Worm (Caenorhabditis elegans) whole organism, late embryonic: ENCODE results near the gene tag-335.

Source experiments
- C08G9.2 ChIP-seq: sonication (generic microtip); optimal IDR thresholded peaks from 2 replicates; lab custom pipeline; 2016; ENCODE audit warnings: mild to moderate bottlenecking, missing genetic modification characterization, moderate library complexity, missing compliant biosample characterization
- C38D4.7 ChIP-seq: fragments of 200-800 bp; sonication (Bioruptor generic); optimal IDR thresholded peaks from 2 replicates; lab custom pipeline; 2018; ENCODE audit warnings: mild to moderate bottlenecking, missing genetic modification characterization, moderate library complexity, missing compliant biosample characterization
- K09A11.1 ChIP-seq: sonication (generic microtip); optimal IDR thresholded peaks from 2 replicates; lab custom pipeline; 2017; ENCODE audit warnings: antibody characterized with exemption, mild to moderate bottlenecking, missing genetic modification characterization, missing compliant biosample characterization; ENCODE audit not compliant: insufficient read depth
- T23F11.4 ChIP-seq: fragments of 200-800 bp; sonication (Bioruptor generic); optimal IDR thresholded peaks from 2 replicates; lab custom pipeline; 2018; ENCODE audit warnings: mild to moderate bottlenecking, missing genetic modification characterization, missing compliant biosample characterization
- ceh-14 ChIP-seq: sonication (generic microtip); optimal IDR thresholded peaks from 2 replicates; lab custom pipeline; 2016; ENCODE audit warnings: missing genotype, missing genetic modification characterization, missing compliant biosample characterization
- ceh-19 ChIP-seq: fragments of 200-800 bp; sonication (Bioruptor generic); optimal IDR thresholded peaks from 2 replicates; lab custom pipeline; 2018; ENCODE audit warnings: mild to moderate bottlenecking, missing genetic modification characterization, missing compliant biosample characterization
- ceh-2 ChIP-seq: sonication (generic microtip); optimal IDR thresholded peaks from 2 replicates; lab custom pipeline; 2016; ENCODE audit warnings: missing genotype, missing genetic modification characterization, missing compliant biosample characterization
- ceh-24 ChIP-seq: sonication (generic microtip); optimal IDR thresholded peaks from 2 replicates; lab custom pipeline; 2016; ENCODE audit warnings: mild to moderate bottlenecking, missing genetic modification characterization, missing compliant biosample characterization
- ceh-30 ChIP-seq: fragments of 150-350 bp; optimal IDR thresholded peaks from 2 replicates; lab custom pipeline; 2014; ENCODE audit warnings: missing biosample characterization, missing genetic modification characterization
- ceh-31 ChIP-seq: sonication (generic microtip); optimal IDR thresholded peaks from 2 replicates; lab custom pipeline; 2016; ENCODE audit warnings: missing genetic modification characterization, missing compliant biosample characterization
- ceh-34 ChIP-seq: sonication (generic microtip); optimal IDR thresholded peaks from 2 replicates; lab custom pipeline; 2016; ENCODE audit warnings: mild to moderate bottlenecking, missing genetic modification characterization, missing compliant biosample characterization
- ceh-48 ChIP-seq: sonication (generic microtip); optimal IDR thresholded peaks from 2 replicates; lab custom pipeline; 2016; ENCODE audit warnings: missing genetic modification characterization, inconsistent platforms, missing compliant biosample characterization
- dmd-4 ChIP-seq: sonication (generic microtip); optimal IDR thresholded peaks from 2 replicates; lab custom pipeline; 2016; ENCODE audit warnings: borderline replicate concordance, missing genetic modification characterization, missing compliant biosample characterization
- elt-2 ChIP-seq: sonication (generic microtip); optimal IDR thresholded peaks from 2 replicates; lab custom pipeline; 2016; ENCODE audit warnings: missing genetic modification reagents, missing genetic modification characterization, missing compliant biosample characterization
- eyg-1 ChIP-seq: sonication (generic microtip); optimal IDR thresholded peaks from 2 replicates; lab custom pipeline; 2016; ENCODE audit warnings: missing genotype, missing genetic modification characterization, missing compliant biosample characterization
- fax-1 ChIP-seq: sonication (generic microtip); optimal IDR thresholded peaks from 2 replicates; lab custom pipeline; 2016; ENCODE audit warnings: missing genotype, missing genetic modification characterization, missing compliant biosample characterization
- fkh-10 ChIP-seq: fragments of 150-350 bp; optimal IDR thresholded peaks from 2 replicates; lab custom pipeline; 2014; ENCODE audit warnings: missing biosample characterization, missing genetic modification reagents, missing genetic modification characterization
- gmeb-2 ChIP-seq: sonication (generic microtip); optimal IDR thresholded peaks from 2 replicates; lab custom pipeline; 2016; ENCODE audit warnings: missing genetic modification characterization, inconsistent platforms, missing compliant biosample characterization
- hlh-13 ChIP-seq: fragments of 200-800 bp; sonication (Bioruptor generic); optimal IDR thresholded peaks from 2 replicates; lab custom pipeline; 2018; ENCODE audit warnings: mild to moderate bottlenecking, missing genetic modification characterization, missing compliant biosample characterization
- hlh-8 ChIP-seq: sonication (generic microtip); optimal IDR thresholded peaks from 2 replicates; lab custom pipeline; 2016; ENCODE audit warnings: missing genotype, missing genetic modification characterization, missing compliant biosample characterization
- lin-11 ChIP-seq: fragments of 200-800 bp; sonication (Bioruptor generic); optimal IDR thresholded peaks from 2 replicates; lab custom pipeline; 2018; ENCODE audit warnings: mild to moderate bottlenecking, missing genetic modification characterization, missing compliant biosample characterization
- madf-2 ChIP-seq: sonication (generic microtip); optimal IDR thresholded peaks from 2 replicates; lab custom pipeline; 2017; ENCODE audit warnings: missing genetic modification characterization, missing compliant biosample characterization
- nfya-1 ChIP-seq: sonication (generic microtip); optimal IDR thresholded peaks from 2 replicates; lab custom pipeline; 2017; ENCODE audit warnings: missing genetic modification characterization, mild to moderate bottlenecking, missing compliant biosample characterization, antibody characterized with exemption, moderate library complexity
- nhr-232 ChIP-seq: sonication (generic microtip); optimal IDR thresholded peaks from 2 replicates; lab custom pipeline; 2016; ENCODE audit warnings: missing genetic modification characterization, missing compliant biosample characterization
- npax-4 ChIP-seq: sonication (generic microtip); optimal IDR thresholded peaks from 2 replicates; lab custom pipeline; 2016; ENCODE audit warnings: missing genetic modification characterization, missing compliant biosample characterization
- pag-3 ChIP-seq: sonication (generic microtip); optimal IDR thresholded peaks from 2 replicates; lab custom pipeline; 2016; ENCODE audit warnings: missing compliant biosample characterization, missing genetic modification characterization, borderline replicate concordance
- pat-9 ChIP-seq: fragments of 200-800 bp; sonication (Bioruptor generic); optimal IDR thresholded peaks from 2 replicates; lab custom pipeline; 2018; ENCODE audit warnings: mild to moderate bottlenecking, missing genetic modification characterization, moderate library complexity, missing compliant biosample characterization
- pha-2 ChIP-seq: sonication (generic microtip); optimal IDR thresholded peaks from 2 replicates; lab custom pipeline; 2017; ENCODE audit warnings: mild to moderate bottlenecking, missing genetic modification characterization, missing compliant biosample characterization
- pha-4 ChIP-seq: fragments of 150-350 bp; optimal IDR thresholded peaks from 2 replicates; lab custom pipeline; 2018; ENCODE audit warnings: missing biosample characterization, missing genetic modification reagents, missing genetic modification characterization
- pqm-1 ChIP-seq: sonication (generic microtip); optimal IDR thresholded peaks from 2 replicates; lab custom pipeline; 2016; ENCODE audit warnings: missing genetic modification characterization, missing compliant biosample characterization
- pros-1 ChIP-seq: fragments of 150-350 bp; optimal IDR thresholded peaks from 2 replicates; lab custom pipeline; 2014; ENCODE audit warnings: missing biosample characterization, missing genetic modification reagents, missing genetic modification characterization
- syd-9 ChIP-seq: sonication (generic microtip); optimal IDR thresholded peaks from 2 replicates; lab custom pipeline; 2016; ENCODE audit warnings: mild to moderate bottlenecking, missing genetic modification characterization, moderate library complexity, missing compliant biosample characterization
- tbx-2 ChIP-seq: sonication (generic microtip); optimal IDR thresholded peaks from 2 replicates; lab custom pipeline; 2016; ENCODE audit warnings: missing genetic modification characterization, missing compliant biosample characterization
- tbx-7 ChIP-seq: sonication (generic microtip); optimal IDR thresholded peaks from 2 replicates; lab custom pipeline; 2016; ENCODE audit warnings: missing genotype, missing genetic modification characterization, missing compliant biosample characterization
- ttx-3 ChIP-seq: sonication (generic microtip); optimal IDR thresholded peaks from 2 replicates; lab custom pipeline; 2016; ENCODE audit warnings: missing genetic modification reagents, missing genetic modification characterization, missing compliant biosample characterization
- unc-55 ChIP-seq: sonication (generic microtip); optimal IDR thresholded peaks from 2 replicates; lab custom pipeline; 2017; ENCODE audit warnings: missing biosample characterization, missing genetic modification reagents, missing genetic modification characterization
- unc-86 ChIP-seq: sonication (generic microtip); optimal IDR thresholded peaks from 2 replicates; lab custom pipeline; 2016; ENCODE audit warnings: missing genetic modification characterization, missing compliant biosample characterization
- ztf-16 ChIP-seq: sonication (generic microtip); optimal IDR thresholded peaks from 2 replicates; lab custom pipeline; 2017; ENCODE audit warnings: missing genetic modification characterization, missing compliant biosample characterization

Gene tag-335

DNA sequence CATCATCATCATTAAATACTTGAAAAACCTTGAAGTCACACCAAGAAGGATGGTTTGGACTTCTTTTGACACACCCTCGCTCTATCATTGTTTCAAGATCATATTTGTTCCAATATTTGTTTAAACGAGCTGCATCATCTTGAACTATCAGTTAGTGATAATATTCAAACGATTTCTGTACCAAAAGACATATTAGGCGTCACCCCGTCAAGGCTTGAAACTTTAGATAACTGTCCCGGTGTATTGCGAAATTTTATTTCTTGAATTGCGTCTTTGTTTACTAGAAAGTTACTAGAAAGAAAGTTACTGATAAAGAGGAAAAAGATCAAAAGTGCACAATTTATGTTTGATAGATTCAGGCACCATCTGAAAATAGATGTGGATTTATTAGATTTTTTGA, 27.6 kb upstream of the tag-335 start:
- TF ChIP-seq hlh-13 (GFP tag; lab: Kevin White, UChicago) = no peak
- TF ChIP-seq ceh-2 = no peak
- no peak for TF ChIP-seq syd-9 (tag; lab: Kevin White, UChicago)
- TF ChIP-seq pha-2 (tag; lab: Kevin White, UChicago) = no peak
- TF ChIP-seq elt-2 (tag; lab: Kevin White, UChicago) = peak; percentile 31
- no peak for TF ChIP-seq gmeb-2 (tag; lab: Kevin White, UChicago)
- TF ChIP-seq ztf-16 (tag; lab: Kevin White, UChicago) = no peak
- TF ChIP-seq pha-4 (tag; lab: Kevin White, UChicago) = no peak

- TF ChIP-seq elt-2 (tag; lab: Kevin White, UChicago) (no peak), eyg-1 (no peak), T23F11.4 (GFP tag; lab: Kevin White, UChicago) (no peak), nfya-1 (tag; lab: Kevin White, UChicago) (no peak), tbx-2 (tag; lab: Kevin White, UChicago) (no peak), pqm-1 (tag; lab: Kevin White, UChicago) (no peak)
Measured at ce11 chrIV:12304750-12305149, 26.4 kb upstream of the tag-335 start.

- TF ChIP-seq tbx-7 (tag; lab: Kevin White, UChicago) (no peak), ceh-48 (tag; lab: Kevin White, UChicago) (no peak)
Measured at ce11 chrIV:12302885-12303284, 24.5 kb upstream of the tag-335 start.

DNA sequence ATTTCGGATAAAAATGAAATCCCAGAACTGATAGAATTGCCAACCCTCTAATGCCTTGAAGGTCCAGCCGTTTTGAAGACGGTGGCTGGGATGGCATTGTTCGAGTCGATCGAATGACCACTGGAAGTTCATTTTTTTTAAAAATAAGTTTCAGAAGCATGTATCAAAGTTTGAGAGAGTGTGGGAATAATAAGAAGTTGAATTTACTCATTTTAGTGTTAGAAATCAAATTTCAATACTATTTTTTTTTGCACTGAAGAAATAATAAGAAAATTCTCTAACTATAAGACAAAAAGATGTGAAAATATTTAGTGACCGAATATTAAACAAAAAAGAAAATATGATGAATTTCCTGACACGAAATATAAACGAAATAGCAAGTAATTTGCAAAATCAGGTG, 22.8 kb upstream of the tag-335 start, which contains the start of gene oac-59:
TSS of gene oac-59 (minus strand) at position 101 of the 400 bp plus-strand sequence.
- TF ChIP-seq ceh-48 (tag; lab: Kevin White, UChicago) = no peak
- no peak for TF ChIP-seq gmeb-2 (tag; lab: Kevin White, UChicago)
- TF ChIP-seq pat-9 (tag; lab: Kevin White, UChicago) = no peak
- no peak for TF ChIP-seq pag-3 (tag; lab: Kevin White, UChicago)
- TF ChIP-seq hlh-8 (tag; lab: Kevin White, UChicago) = no peak
- TF ChIP-seq C38D4.7 = no peak
- TF ChIP-seq ceh-30 (tag; lab: Kevin White, UChicago) = no peak
- TF ChIP-seq nhr-232 (tag; lab: Kevin White, UChicago) = no peak
- TF ChIP-seq unc-55 (GFP tag; lab: Kevin White, UChicago) = no peak
- TF ChIP-seq npax-4 (tag; lab: Kevin White, UChicago) = no peak
- TF ChIP-seq unc-86 (tag; lab: Kevin White, UChicago) = no peak
- no peak for TF ChIP-seq madf-2 (tag; lab: Kevin White, UChicago)
- no peak for TF ChIP-seq ceh-31
- TF ChIP-seq C08G9.2 (tag; lab: Kevin White, UChicago) = no peak
- TF ChIP-seq ttx-3 (tag; lab: Kevin White, UChicago) = no peak
- no peak for TF ChIP-seq lin-11 (tag; lab: Kevin White, UChicago)
- TF ChIP-seq syd-9 (tag; lab: Kevin White, UChicago) = no peak
- no peak for TF ChIP-seq ceh-34 (tag; lab: Kevin White, UChicago)

- TF ChIP-seq fkh-10 (GFP tag; lab: Kevin White, UChicago) (no peak), gmeb-2 (tag; lab: Kevin White, UChicago) (no peak)
Measured at ce11 chrIV:12290744-12291143, 12.3 kb upstream of the tag-335 start, which contains the start of gene C42C1.8. TSS of gene C42C1.8 (plus strand) at chrIV:12291044.

DNA sequence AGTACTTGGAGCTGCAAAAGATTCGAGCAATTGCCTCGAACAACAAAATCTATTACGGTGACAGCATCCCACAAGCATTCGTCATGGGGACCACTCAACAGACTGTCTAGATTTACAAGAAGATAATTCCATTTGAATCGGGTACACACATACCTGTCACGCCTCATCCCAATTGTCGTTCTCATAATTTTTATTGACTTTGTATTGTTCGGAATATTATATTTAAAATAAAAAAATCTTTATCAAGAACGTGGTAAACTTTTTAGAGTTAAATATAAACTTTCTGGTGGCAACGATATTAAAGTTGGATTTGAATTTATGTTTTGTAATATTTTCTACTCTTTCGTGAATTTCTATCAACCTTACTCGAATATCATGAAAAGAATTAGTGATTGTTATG, 10.8 kb upstream of the tag-335 start, which contains the start of gene C42C1.9:
TSS of gene C42C1.9 (plus strand) at position 301 of the 400 bp plus-strand sequence.
- TF ChIP-seq ztf-16 (tag; lab: Kevin White, UChicago) (no peak), eyg-1 (no peak), pros-1 (tag; lab: Kevin White, UChicago) (no peak), ttx-3 (tag; lab: Kevin White, UChicago) (no peak), fkh-10 (GFP tag; lab: Kevin White, UChicago) (no peak), dmd-4 (tag; lab: Kevin White, UChicago) (no peak), ceh-30 (tag; lab: Kevin White, UChicago) (no peak), ceh-34 (tag; lab: Kevin White, UChicago) (no peak), ceh-14 (tag; lab: Kevin White, UChicago) (no peak), K09A11.1 (tag; lab: Kevin White, UChicago) (no peak), ceh-19 (GFP tag; lab: Kevin White, UChicago) (no peak), fax-1 (no peak), ceh-24 (tag; lab: Kevin White, UChicago) (no peak)
- TF ChIP-seq, all 69 proteins: peak for 0
